Worm (Caenorhabditis elegans): ENCODE data around the gene oac-55.

Gene oac-55

DNA sequence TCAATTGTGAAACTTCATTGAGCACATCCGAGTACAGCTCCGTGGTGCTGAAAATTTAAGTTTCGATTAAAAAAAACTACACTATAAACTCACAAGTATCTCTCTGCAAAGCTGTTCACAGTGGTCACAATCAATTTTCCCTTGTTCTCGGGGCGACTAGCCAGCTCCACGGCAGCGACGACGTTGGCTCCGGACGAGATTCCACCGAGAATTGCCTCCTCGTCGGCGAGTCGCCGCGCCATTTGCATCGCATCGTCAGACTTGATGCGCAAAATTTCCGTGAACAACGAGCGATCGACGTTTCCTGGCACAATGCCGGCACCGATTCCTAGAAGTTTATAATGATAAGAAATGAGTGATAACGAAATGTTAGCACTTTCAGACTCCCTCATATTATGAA is 13.7 kb downstream of the oac-55 start:
- TF ChIP-seq ztf-4 (tag; optimal IDR thresholded peaks at IDR 0.05), result no peak
- TF ChIP-seq pqm-1 (tag; optimal IDR thresholded peaks at IDR 0.05), result peak; percentile 14
- peak; percentile 19 for TF ChIP-seq elt-2 (tag; optimal IDR thresholded peaks at IDR 0.05)
- peak; percentile 78 for TF ChIP-seq ama-1 (optimal IDR thresholded peaks at IDR 0.05)

DNA sequence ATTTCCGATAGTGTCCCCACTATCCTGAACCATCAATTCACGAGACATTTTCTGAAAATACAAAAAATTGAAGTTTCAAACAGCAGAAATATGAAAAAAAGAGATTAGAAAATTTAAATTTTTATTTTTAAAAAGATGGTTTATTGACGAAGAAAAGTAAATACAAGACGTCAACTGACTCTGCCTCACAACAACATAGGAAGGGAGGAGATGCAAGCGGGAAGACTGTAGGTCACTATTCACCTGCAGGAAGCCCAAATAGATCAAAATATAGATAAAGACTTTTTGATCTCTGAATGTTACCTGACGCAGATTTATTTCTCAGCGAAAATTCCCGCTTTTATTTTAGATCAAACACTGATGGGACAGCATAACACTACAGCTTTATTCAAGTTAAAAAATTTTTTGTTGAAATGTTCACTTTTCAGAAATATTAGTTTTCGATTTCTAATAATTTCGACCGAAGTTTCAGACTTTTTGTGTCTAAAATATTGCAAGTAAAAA is 15.2 kb downstream of the oac-55 start, which contains the start of gene cysl-3:
TSS of gene cysl-3 (minus strand) at position 51 of the 504 bp plus-strand sequence.
- TF ChIP-seq unc-62 (GFP tag; optimal IDR thresholded peaks at IDR 0.05) (no peak), unc-39 (tag; optimal IDR thresholded peaks at IDR 0.05) (no peak), fos-1 (tag; optimal IDR thresholded peaks at IDR 0.05) (no peak), nhr-23 (tag; optimal IDR thresholded peaks at IDR 0.05) (no peak), ZK546.5 (tag; optimal IDR thresholded peaks at IDR 0.05) (no peak), nfya-1 (tag; optimal IDR thresholded peaks at IDR 0.05; ENCODE audit: insufficient read depth) (no peak), hmg-11 (tag; optimal IDR thresholded peaks at IDR 0.05) (no peak), tbx-2 (tag; optimal IDR thresholded peaks at IDR 0.05) (no peak), lin-15B (tag; optimal IDR thresholded peaks at IDR 0.05) (no peak), nhr-76 (tag; optimal IDR thresholded peaks at IDR 0.05) (no peak), egl-5 (tag; optimal IDR thresholded peaks at IDR 0.05) (no peak), skn-1 (tag; optimal IDR thresholded peaks at IDR 0.05) (no peak), nhr-77 (tag; optimal IDR thresholded peaks at IDR 0.05) (no peak), fkh-10 (GFP tag; optimal IDR thresholded peaks at IDR 0.05) (no peak), nhr-237 (tag; optimal IDR thresholded peaks at IDR 0.05) (no peak), snpc-4 (tag; optimal IDR thresholded peaks at IDR 0.05) (no peak)

DNA sequence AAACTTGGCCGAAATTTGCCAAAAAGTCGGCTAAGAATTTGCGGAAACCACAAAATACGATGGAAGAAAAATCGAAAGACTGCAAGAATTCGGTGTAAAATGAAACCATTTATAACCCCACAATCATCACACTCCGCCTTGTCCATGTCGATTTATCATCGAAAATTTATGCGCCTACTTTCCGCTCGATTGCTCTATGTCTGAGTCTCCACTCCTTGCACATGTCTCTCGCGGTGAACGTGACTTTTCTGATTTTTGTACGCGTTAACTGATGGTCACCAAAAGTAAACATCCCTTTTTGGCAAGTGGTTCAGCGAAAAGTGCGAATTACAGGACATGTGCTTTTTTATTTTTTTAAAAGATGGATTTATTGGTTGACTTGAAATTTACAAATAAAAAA is 16.0 kb downstream of the oac-55 start:
- TF ChIP-seq elt-2 (tag; optimal IDR thresholded peaks at IDR 0.05) (peak; percentile 62), ztf-11 (tag; optimal IDR thresholded peaks at IDR 0.05) (no peak), pqm-1 (tag; optimal IDR thresholded peaks at IDR 0.05) (peak; percentile 91), mml-1 (tag; optimal IDR thresholded peaks at IDR 0.05) (no peak), sea-2 (GFP tag; optimal IDR thresholded peaks at IDR 0.05) (no peak), jun-1 (tag; optimal IDR thresholded peaks at IDR 0.05) (no peak), unc-39 (tag; optimal IDR thresholded peaks at IDR 0.05) (no peak), nhr-67 (tag; optimal IDR thresholded peaks at IDR 0.05) (no peak), nhr-76 (tag; optimal IDR thresholded peaks at IDR 0.05) (no peak), pha-4 (tag; optimal IDR thresholded peaks at IDR 0.05) (peak; percentile 71), nhr-23 (tag; optimal IDR thresholded peaks at IDR 0.05) (no peak)

DNA sequence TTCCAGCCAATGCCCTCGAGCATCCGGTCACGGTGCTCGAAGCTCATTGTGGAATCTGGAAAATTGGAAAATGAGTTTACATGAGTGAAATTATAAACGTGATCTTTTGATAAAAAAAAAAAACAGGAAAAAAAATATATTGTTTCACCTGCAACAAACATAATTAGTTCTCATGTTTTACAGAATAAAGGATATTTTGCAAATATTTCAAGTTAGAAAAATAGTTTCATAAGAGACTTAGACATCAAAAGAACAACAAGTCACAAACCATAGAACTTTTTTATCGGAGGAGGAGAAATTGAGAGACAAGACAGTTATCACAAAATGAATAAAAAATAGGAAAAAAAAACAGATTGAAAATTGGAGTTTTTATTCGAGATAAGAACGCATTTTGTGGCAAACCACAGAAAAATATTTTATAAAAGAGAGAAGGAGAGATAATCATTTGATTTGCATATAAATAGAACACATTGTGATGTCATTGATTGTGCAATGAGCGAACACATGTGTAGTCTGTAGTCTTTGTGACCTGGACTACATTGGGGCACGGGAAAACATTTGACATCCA is 23.3 kb downstream of the oac-55 start, which contains the start of gene R08F11.1:
TSS of gene R08F11.1 (minus strand) at position 51 of the 568 bp plus-strand sequence.
- TF ChIP-seq nhr-76 (tag; optimal IDR thresholded peaks at IDR 0.05), result no peak
- no peak for TF ChIP-seq nhr-43 (tag; optimal IDR thresholded peaks at IDR 0.05; ENCODE audit: poor library complexity, severe bottlenecking)
- peak; percentile 18 for TF ChIP-seq pha-4 (tag; optimal IDR thresholded peaks at IDR 0.05)
- peak; percentile 92 for TF ChIP-seq elt-2 (tag; optimal IDR thresholded peaks at IDR 0.05)
- peak; percentile 42 for TF ChIP-seq pqm-1 (tag; optimal IDR thresholded peaks at IDR 0.05)

DNA sequence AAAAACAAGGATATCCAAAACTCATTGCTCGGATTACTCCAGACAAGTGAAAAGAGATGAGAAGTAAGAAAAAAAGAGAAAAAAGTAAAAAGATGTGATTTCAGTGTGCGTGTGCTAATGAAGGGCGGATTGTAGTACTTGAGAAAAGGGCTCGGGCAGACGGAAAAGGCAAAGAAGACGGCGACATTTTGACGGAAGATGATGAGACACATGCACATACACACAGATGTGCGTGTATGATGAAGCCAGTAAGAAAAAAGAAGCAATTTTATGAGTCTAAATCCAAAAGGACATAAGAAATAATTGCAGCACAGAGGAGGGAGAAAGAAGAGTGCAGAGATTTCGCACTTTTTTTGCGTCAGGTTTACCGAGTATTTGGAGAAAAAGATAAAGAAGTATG is 27.6 kb downstream of the oac-55 start:
- no peak for TF ChIP-seq eor-1 (tag; optimal IDR thresholded peaks at IDR 0.05)
- TF ChIP-seq fkh-10 (GFP tag; optimal IDR thresholded peaks at IDR 0.05), result peak; percentile 22

DNA sequence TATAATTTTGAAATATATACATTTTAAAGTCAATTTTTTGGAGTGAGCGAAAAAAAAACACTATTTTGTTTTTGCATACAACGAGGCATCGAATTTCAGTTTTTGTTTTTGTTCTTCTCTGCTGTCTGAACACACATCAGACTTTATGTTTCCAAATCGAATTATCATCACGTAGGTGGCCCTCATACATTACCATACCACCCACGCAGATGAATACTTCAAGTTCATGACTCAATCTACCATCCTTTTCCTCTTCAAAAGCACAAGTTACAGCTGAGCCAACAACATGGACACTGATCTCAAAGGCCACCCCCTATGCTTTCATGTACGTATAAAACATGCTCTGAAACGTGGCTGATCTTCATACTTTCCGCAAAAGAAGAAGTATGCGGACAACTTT is 28.8 kb downstream of the oac-55 start, which contains the start of gene R08F11.7:
TSS of gene R08F11.7 (plus strand) at position 301 of the 400 bp plus-strand sequence.
- no peak for TF ChIP-seq elt-3 (tag; optimal IDR thresholded peaks at IDR 0.05)
- no peak for TF ChIP-seq ztf-4 (tag; optimal IDR thresholded peaks at IDR 0.05)
- no peak for TF ChIP-seq fos-1 (tag; optimal IDR thresholded peaks at IDR 0.05)
- no peak for TF ChIP-seq tbx-2 (tag; optimal IDR thresholded peaks at IDR 0.05)
- TF ChIP-seq nhr-67 (tag; optimal IDR thresholded peaks at IDR 0.05), result no peak
- TF ChIP-seq nhr-23 (tag; optimal IDR thresholded peaks at IDR 0.05), result no peak
- TF ChIP-seq ama-1 (optimal IDR thresholded peaks at IDR 0.05), result no peak
- no peak for TF ChIP-seq skn-1 (tag; optimal IDR thresholded peaks at IDR 0.05)
- TF ChIP-seq eor-1 (tag; optimal IDR thresholded peaks at IDR 0.05), result no peak
- TF ChIP-seq hmg-11 (tag; optimal IDR thresholded peaks at IDR 0.05), result no peak
- no peak for TF ChIP-seq ZK546.5 (tag; optimal IDR thresholded peaks at IDR 0.05)
- TF ChIP-seq ztf-11 (tag; optimal IDR thresholded peaks at IDR 0.05), result no peak
- no peak for TF ChIP-seq mml-1 (tag; optimal IDR thresholded peaks at IDR 0.05)
- no peak for TF ChIP-seq ceh-28 (tag; optimal IDR thresholded peaks at IDR 0.05)
- TF ChIP-seq fkh-2 (tag; optimal IDR thresholded peaks at IDR 0.05), result no peak
- no peak for TF ChIP-seq nhr-43 (tag; optimal IDR thresholded peaks at IDR 0.05; ENCODE audit: poor library complexity, severe bottlenecking)

Measured in whole organism, L3 larva.